Fruit fly (Drosophila melanogaster): Measurements from ENCODE around the gene Srg3.

dm6 chr3L:9430608-9430952 is 12.5 kb upstream of the Srg3 start:
- TF ChIP-seq psq (optimal IDR thresholded peaks at IDR 0.05) (no peak), h (optimal IDR thresholded peaks at IDR 0.05) (no peak), insv (optimal IDR thresholded peaks at IDR 0.05) (no peak), ttk (optimal IDR thresholded peaks at IDR 0.05) (no peak)

Measured in Kc167 (cell line).